Fruit fly (Drosophila melanogaster): Measurements from ENCODE around the gene Archease.
A peak's percentile ranks its signal among the peaks of the same experiment; 100 is the strongest.

The Archease gene

dm6 chr3R:21671636-21672035, 8.9 kb upstream of the Archease start, which contains the start of gene PolA1:
Gene PolA1 (minus strand): TSS chr3R:21671750.
- TF ChIP-seq CG3032 (tag; optimal IDR thresholded peaks at IDR 0.05), result peak; percentile 10
- no peak for TF ChIP-seq svp (GFP tag)
- no peak for TF ChIP-seq CG7368 (GFP tag; optimal IDR thresholded peaks at IDR 0.05)
- TF ChIP-seq fd59A (GFP tag; optimal IDR thresholded peaks at IDR 0.05), result no peak
- no peak for TF ChIP-seq fd85E (GFP tag; optimal IDR thresholded peaks at IDR 0.05)
- no peak for TF ChIP-seq net (GFP tag; optimal IDR thresholded peaks at IDR 0.05)
- TF ChIP-seq CG31627 (GFP tag; optimal IDR thresholded peaks at IDR 0.05), result peak; percentile 29
- no peak for TF ChIP-seq Hr4 (GFP tag; optimal IDR thresholded peaks at IDR 0.05)
- TF ChIP-seq Eip78C (GFP tag), result no peak
- TF ChIP-seq CG6854 (GFP tag; optimal IDR thresholded peaks at IDR 0.05), result no peak
- peak; percentile 36 for TF ChIP-seq esn (GFP tag; optimal IDR thresholded peaks at IDR 0.05)
- TF ChIP-seq CG8632 (GFP tag; optimal IDR thresholded peaks at IDR 0.05), result no peak
- TF ChIP-seq CG3919 (GFP tag; optimal IDR thresholded peaks at IDR 0.05), result no peak
- TF ChIP-seq cyc (GFP tag; optimal IDR thresholded peaks at IDR 0.05), result peak; percentile 6
- TF ChIP-seq dac (GFP tag; optimal IDR thresholded peaks at IDR 0.05), result no peak
- TF ChIP-seq CG15336 (GFP tag; IDR thresholded peaks at IDR 0.05), result no peak
- no peak for TF ChIP-seq CG11902 (GFP tag; optimal IDR thresholded peaks at IDR 0.05)
- no peak for TF ChIP-seq CG16779 (tag; optimal IDR thresholded peaks at IDR 0.05)
- no peak for TF ChIP-seq CG10631 (GFP tag; optimal IDR thresholded peaks at IDR 0.05)
- no peak for TF ChIP-seq salr (GFP tag; optimal IDR thresholded peaks at IDR 0.05)
- TF ChIP-seq Lpt (GFP tag; optimal IDR thresholded peaks at IDR 0.05), result no peak
- no peak for TF ChIP-seq spab (GFP tag; optimal IDR thresholded peaks at IDR 0.05)
- no peak for TF ChIP-seq CG9139 (GFP tag; optimal IDR thresholded peaks at IDR 0.05)
- no peak for TF ChIP-seq eg (GFP tag; IDR thresholded peaks at IDR 0.05)
- TF ChIP-seq topi (GFP tag; optimal IDR thresholded peaks at IDR 0.05), result no peak
- no peak for TF ChIP-seq Ets21C (GFP tag; optimal IDR thresholded peaks at IDR 0.05)

dm6 chr3R:21665404-21665803, 2.6 kb upstream of the Archease start:
- TF ChIP-seq net (GFP tag; optimal IDR thresholded peaks at IDR 0.05) (no peak), CG6276 (GFP tag; optimal IDR thresholded peaks at IDR 0.05) (no peak)

- TF ChIP-seq CG6276 (GFP tag; optimal IDR thresholded peaks at IDR 0.05) (no peak), Sox15 (GFP tag; optimal IDR thresholded peaks at IDR 0.05) (no peak), CG3032 (tag; optimal IDR thresholded peaks at IDR 0.05) (no peak)
Observed at dm6 chr3R:21664089-21664488, 1.3 kb upstream of the Archease start, which contains the start of gene Jhbp16. Gene Jhbp16 (plus strand): TSS chr3R:21664389.

- TF ChIP-seq CG10631 (GFP tag; optimal IDR thresholded peaks at IDR 0.05), result no peak
- no peak for TF ChIP-seq fd85E (GFP tag; optimal IDR thresholded peaks at IDR 0.05)
- TF ChIP-seq CG11294 (GFP tag; IDR thresholded peaks at IDR 0.05), result no peak
- TF ChIP-seq CG32006 (GFP tag; optimal IDR thresholded peaks at IDR 0.05), result no peak
- TF ChIP-seq spab (GFP tag; optimal IDR thresholded peaks at IDR 0.05), result no peak
- peak; percentile 2 for TF ChIP-seq CG6854 (GFP tag; optimal IDR thresholded peaks at IDR 0.05)
- TF ChIP-seq Eip78C (GFP tag), result peak; percentile 58
- no peak for TF ChIP-seq eg (GFP tag; IDR thresholded peaks at IDR 0.05)
- TF ChIP-seq Lpt (GFP tag; optimal IDR thresholded peaks at IDR 0.05), result no peak
- no peak for TF ChIP-seq lz (GFP tag; optimal IDR thresholded peaks at IDR 0.05)
- peak; percentile 17 for TF ChIP-seq Sox14 (GFP tag; optimal IDR thresholded peaks at IDR 0.05)
- no peak for TF ChIP-seq CG8119 (GFP tag; IDR thresholded peaks at IDR 0.05)
- 0 out of 3 replicates have a peak, but pooled peaks have one; percentile 49 for TF ChIP-seq CG6163 (GFP tag; IDR thresholded peaks at IDR 0.05)
- TF ChIP-seq CG1621 (tag; optimal IDR thresholded peaks at IDR 0.05), result peak; percentile 45
- TF ChIP-seq fkh (GFP tag; optimal IDR thresholded peaks at IDR 0.05), result peak; percentile 93
- peak; percentile 42 for TF ChIP-seq dsx (GFP tag; optimal IDR thresholded peaks at IDR 0.05; ENCODE audit: poor library complexity, severe bottlenecking)
- peak; percentile 24 to 63 for TF ChIP-seq ss (GFP tag; optimal IDR thresholded peaks at IDR 0.05)
Observed at dm6 chr3R:21660659-21661126, 2.1 kb downstream of the Archease start, which contains the start of gene E2f1. Gene E2f1 (minus strand): TSS chr3R:21660871.
